Worm (Caenorhabditis elegans): Measurements from ENCODE around the gene T08A9.13.
A peak's percentile ranks its signal among the peaks of the same experiment; 100 is the strongest.

The T08A9.13 gene

ce11 chrX:7289565-7289964, 32.7 kb downstream of the T08A9.13 start:
- 0 out of 2 replicates have a peak, but pooled peaks have one; percentile 8 for TF ChIP-seq daf-19 (GFP tag; conservative IDR thresholded peaks at IDR 0.05)
- no peak for TF ChIP-seq nhr-28 (tag; optimal IDR thresholded peaks at IDR 0.05)

- TF ChIP-seq daf-12 (tag; optimal IDR thresholded peaks at IDR 0.05) (no peak), lin-39 (tag; optimal IDR thresholded peaks at IDR 0.05) (no peak), aha-1 (tag) (peak; percentile 96), nhr-11 (tag; optimal IDR thresholded peaks at IDR 0.05) (no peak), lim-7 (GFP tag; IDR thresholded peaks at IDR 0.05) (no peak), mdl-1 (tag; optimal IDR thresholded peaks at IDR 0.05) (peak in 1 of 2 experiments; percentile 45), hmg-1.1 (GFP tag; IDR thresholded peaks at IDR 0.05) (peak; percentile 55; the same call in 1 of the 2 replicates), egl-43 (GFP tag; IDR thresholded peaks at IDR 0.05) (no peak), skn-1 (tag; optimal IDR thresholded peaks at IDR 0.05) (no peak), rbr-2 (tag; optimal IDR thresholded peaks at IDR 0.05) (peak; percentile 74), hlh-30 (tag; optimal IDR thresholded peaks at IDR 0.05; ENCODE audit: insufficient read depth) (peak; percentile 11), fkh-10 (GFP tag; optimal IDR thresholded peaks at IDR 0.05) (peak; percentile 96), hlh-11 (tag; optimal IDR thresholded peaks at IDR 0.05) (peak; percentile 24), lin-29 (GFP tag; IDR thresholded peaks at IDR 0.05) (no peak), ceh-20 (GFP tag; IDR thresholded peaks at IDR 0.05) (no peak), ceh-28 (tag; optimal IDR thresholded peaks at IDR 0.05) (peak; percentile 10), hif-1 (tag; optimal IDR thresholded peaks at IDR 0.05) (no peak), nhr-10 (tag; optimal IDR thresholded peaks at IDR 0.05) (no peak), lsy-2 (tag; optimal IDR thresholded peaks at IDR 0.05) (peak; percentile 20 to 45), ztf-11 (tag; optimal IDR thresholded peaks at IDR 0.05) (no peak), madf-5 (GFP tag; IDR thresholded peaks at IDR 0.05) (no peak), mep-1 (tag; optimal IDR thresholded peaks at IDR 0.05) (peak; percentile 64), nhr-28 (tag; optimal IDR thresholded peaks at IDR 0.05) (no peak), lin-15B (tag; optimal IDR thresholded peaks at IDR 0.05) (no peak), nhr-102 (tag; optimal IDR thresholded peaks at IDR 0.05) (no peak), dmd-8 (GFP tag; IDR thresholded peaks at IDR 0.05) (no peak), ZK337.2 (GFP tag; IDR thresholded peaks at IDR 0.05) (no peak), mxl-3 (GFP tag; optimal IDR thresholded peaks at IDR 0.05) (no peak), Y105C5A.15 (GFP tag; IDR thresholded peaks at IDR 0.05) (no peak), F37D6.2 (tag; optimal IDR thresholded peaks at IDR 0.05) (peak; percentile 79), ceh-44 (GFP tag; IDR thresholded peaks at IDR 0.05) (no peak), set-16 (GFP tag; IDR thresholded peaks at IDR 0.05) (peak; percentile 38; the same call in 1 of the 2 replicates), nhr-237 (tag; optimal IDR thresholded peaks at IDR 0.05) (no peak), unc-62 (GFP tag; optimal IDR thresholded peaks at IDR 0.05 in 1 of 2) (peak in 1 of 2 experiments; percentile 86), unc-62 (tag; optimal IDR thresholded peaks at IDR 0.05) (no peak), daf-8 (GFP tag; IDR thresholded peaks at IDR 0.05) (no peak), tag-97 (GFP tag; IDR thresholded peaks at IDR 0.05) (no peak), unc-39 (tag; optimal IDR thresholded peaks at IDR 0.05) (no peak), cey-2 (tag; optimal IDR thresholded peaks at IDR 0.05; ENCODE audit: borderline replicate concordance, insufficient read depth) (no peak), ctbp-1 (GFP tag; IDR thresholded peaks at IDR 0.05) (peak; percentile 76), ceh-32 (tag; optimal IDR thresholded peaks at IDR 0.05; ENCODE audit: poor library complexity) (no peak), Y48G9A.11 (GFP tag; IDR thresholded peaks at IDR 0.05) (no peak), daf-19 (GFP tag; conservative IDR thresholded peaks at IDR 0.05) (no peak), saeg-2 (GFP tag; IDR thresholded peaks at IDR 0.05) (no peak), spr-3 (GFP tag; optimal IDR thresholded peaks at IDR 0.05) (no peak)
Measured at ce11 chrX:7284724-7285184, 37.5 kb downstream of the T08A9.13 start.
